Worm (Caenorhabditis elegans) whole organism, L1 larva: ENCODE measurements around the gene fbxc-50.

Experiments used
- F16B12.6 ChIP-seq: fragments of 150-350 bp; optimal IDR thresholded peaks from 2 replicates; lab custom pipeline; 2014; ENCODE audit warnings: missing biosample characterization, missing genetic modification characterization
- Y116A8C.19 ChIP-seq: sonication (generic microtip); optimal IDR thresholded peaks from 2 replicates; lab custom pipeline; 2016; ENCODE audit warnings: missing compliant biosample characterization, missing genetic modification characterization, borderline replicate concordance
- aly-2 ChIP-seq: fragments of 150-350 bp; optimal IDR thresholded peaks from 2 replicates; lab custom pipeline; 2014; ENCODE audit warnings: missing biosample characterization, missing genetic modification characterization
- ama-1 ChIP-seq: fragments of 150-350 bp; optimal IDR thresholded peaks from 2 replicates; lab custom pipeline; 2014
- blmp-1 ChIP-seq: fragments of 150-350 bp; optimal IDR thresholded peaks from 2 replicates; lab custom pipeline; 2014; ENCODE audit warnings: missing biosample characterization, missing genetic modification characterization
- ceh-8 ChIP-seq: fragments of 200-800 bp; sonication (Bioruptor generic); optimal IDR thresholded peaks from 2 replicates; lab custom pipeline; 2018; ENCODE audit warnings: mild to moderate bottlenecking, missing genetic modification characterization, moderate library complexity, missing compliant biosample characterization
- dpl-1 ChIP-seq, 3 experiments: fragments of 150-350 bp in 2 of 3; sonication (generic microtip) in 1 of 3; optimal IDR thresholded peaks; 2 replicates each; lab custom pipeline; 2014 to 2017; ENCODE audit warnings: missing biosample characterization in 3 of 3, missing genetic modification characterization in 3 of 3, missing genetic modification reagents in 3 of 3
- dsc-1 ChIP-seq: sonication (generic microtip); optimal IDR thresholded peaks from 2 replicates; lab custom pipeline; 2016; ENCODE audit warnings: mild to moderate bottlenecking, missing genetic modification characterization, missing compliant biosample characterization
- efl-1 ChIP-seq, 4 experiments: fragments of 150-350 bp; optimal IDR thresholded peaks in 3 of 4; peaks in 1 of 4; 1 replicate in 1 of 4; 2 replicates in 3 of 4; lab custom pipeline; 2014; ENCODE audit warnings: missing biosample characterization in 2 of 4, missing genetic modification characterization in 2 of 4, missing genetic modification reagents in 2 of 4
- egl-13 ChIP-seq: sonication (generic microtip); optimal IDR thresholded peaks from 2 replicates; lab custom pipeline; 2016; ENCODE audit warnings: missing genotype, missing genetic modification reagents, missing genetic modification characterization, missing compliant biosample characterization
- elt-2 ChIP-seq: sonication (generic microtip); optimal IDR thresholded peaks from 2 replicates; lab custom pipeline; 2016; ENCODE audit warnings: missing genetic modification characterization, mild to moderate bottlenecking, inconsistent platforms, missing compliant biosample characterization, missing genetic modification reagents
- elt-3 ChIP-seq, 6 experiments: fragments of 150-350 bp in 1 of 6; sonication (generic microtip); optimal IDR thresholded peaks; 2 replicates each; lab custom pipeline; 2017 to 2018; ENCODE audit warnings: missing biosample characterization in 6 of 6, missing genetic modification characterization in 6 of 6, inconsistent platforms in 1 of 6
- hpl-2 ChIP-seq: fragments of 150-350 bp; optimal IDR thresholded peaks from 2 replicates; lab custom pipeline; 2014; ENCODE audit warnings: missing biosample characterization, missing genetic modification reagents, missing genetic modification characterization
- jun-1 ChIP-seq: fragments of 150-350 bp; optimal IDR thresholded peaks from 2 replicates; lab custom pipeline; 2014; ENCODE audit warnings: missing biosample characterization, missing genetic modification reagents, missing genetic modification characterization
- lin-14 ChIP-seq: fragments of 200-800 bp; sonication (Bioruptor generic); optimal IDR thresholded peaks from 2 replicates; lab custom pipeline; 2018; ENCODE audit warnings: mild to moderate bottlenecking, missing genetic modification characterization, moderate library complexity, missing compliant biosample characterization
- lin-35 ChIP-seq, 2 experiments: fragments of 150-350 bp; optimal IDR thresholded peaks; 2 replicates each; lab custom pipeline; 2014; ENCODE audit warnings: missing biosample characterization in 2 of 2, missing genetic modification characterization in 2 of 2, missing genetic modification reagents in 2 of 2
- mdl-1 ChIP-seq, 2 experiments: fragments of 150-350 bp; optimal IDR thresholded peaks; 2 replicates each; lab custom pipeline; 2014 to 2017; ENCODE audit warnings: missing biosample characterization in 2 of 2, missing genetic modification characterization in 2 of 2, inconsistent platforms in 1 of 2
- mef-2 ChIP-seq: fragments of 150-350 bp; optimal IDR thresholded peaks from 2 replicates; lab custom pipeline; 2014; ENCODE audit warnings: missing biosample characterization, missing genetic modification characterization
- nhr-20 ChIP-seq: sonication (generic microtip); optimal IDR thresholded peaks from 2 replicates; lab custom pipeline; 2016; ENCODE audit warnings: mild to moderate bottlenecking, missing genetic modification characterization, missing compliant biosample characterization
- nhr-71 ChIP-seq: sonication (generic microtip); optimal IDR thresholded peaks from 2 replicates; lab custom pipeline; 2016; ENCODE audit warnings: mild to moderate bottlenecking, missing genetic modification characterization, moderate library complexity, missing compliant biosample characterization
- nhr-76 ChIP-seq: sonication (generic microtip); optimal IDR thresholded peaks from 2 replicates; lab custom pipeline; 2017; ENCODE audit warnings: missing biosample characterization, missing genetic modification characterization
- nhr-84 ChIP-seq: sonication (generic microtip); optimal IDR thresholded peaks from 2 replicates; lab custom pipeline; 2017; ENCODE audit warnings: missing biosample characterization, missing genetic modification characterization
- nhr-90 ChIP-seq: sonication (generic microtip); optimal IDR thresholded peaks from 2 replicates; lab custom pipeline; 2016; ENCODE audit warnings: mild to moderate bottlenecking, missing genetic modification characterization, missing compliant biosample characterization; ENCODE audit not compliant: poor library complexity
- pax-3 ChIP-seq: fragments of 200-800 bp; sonication (Bioruptor generic); optimal IDR thresholded peaks from 2 replicates; lab custom pipeline; 2018; ENCODE audit warnings: mild to moderate bottlenecking, missing genetic modification characterization, moderate library complexity, missing compliant biosample characterization
- pqm-1 ChIP-seq: sonication (generic microtip); optimal IDR thresholded peaks from 3 replicates; lab custom pipeline; 2017; ENCODE audit warnings: missing biosample characterization, missing genetic modification characterization
- snpc-4 ChIP-seq: fragments of 150-350 bp; optimal IDR thresholded peaks from 2 replicates; lab custom pipeline; 2014; ENCODE audit warnings: missing biosample characterization, missing genetic modification characterization
- snu-23 ChIP-seq: sonication (generic microtip); optimal IDR thresholded peaks from 2 replicates; lab custom pipeline; 2016; ENCODE audit warnings: missing genetic modification characterization, missing compliant biosample characterization
- sox-4 ChIP-seq: sonication (generic microtip); optimal IDR thresholded peaks from 2 replicates; lab custom pipeline; 2016; ENCODE audit warnings: missing genetic modification characterization, missing compliant biosample characterization
- swsn-7 ChIP-seq: sonication (generic microtip); optimal IDR thresholded peaks from 2 replicates; lab custom pipeline; 2016; ENCODE audit warnings: missing genetic modification characterization, missing compliant biosample characterization
- tlp-1 ChIP-seq: fragments of 150-350 bp; optimal IDR thresholded peaks from 2 replicates; lab custom pipeline; 2014; ENCODE audit warnings: missing biosample characterization, missing genetic modification characterization
- unc-62 ChIP-seq: fragments of 150-350 bp; optimal IDR thresholded peaks from 2 replicates; lab custom pipeline; 2014; ENCODE audit warnings: missing biosample characterization, missing genetic modification reagents, missing genetic modification characterization
- unc-86 ChIP-seq: sonication (generic microtip); optimal IDR thresholded peaks from 2 replicates; lab custom pipeline; 2016; ENCODE audit warnings: missing genetic modification characterization, missing compliant biosample characterization
- vab-15 ChIP-seq: sonication (generic microtip); optimal IDR thresholded peaks from 2 replicates; lab custom pipeline; 2017; ENCODE audit warnings: missing genotype, mild to moderate bottlenecking, missing genetic modification characterization, missing compliant biosample characterization

Gene fbxc-50

ce11 chrII:3247556-3247955 lies 367 bp downstream of the fbxc-50 start:
- TF ChIP-seq swsn-7 (tag; lab: Kevin White, UChicago) (no peak), unc-62 (GFP tag; lab: Kevin White, UChicago) (no peak), sox-4 (tag; lab: Kevin White, UChicago) (no peak), ceh-8 (GFP tag; lab: Kevin White, UChicago) (no peak), mef-2 (tag; lab: Kevin White, UChicago) (no peak), egl-13 (tag; lab: Kevin White, UChicago) (no peak), lin-35 (GFP tag; optimal IDR thresholded peaks at IDR 0.05; lab: Kevin White, UChicago) (no peak), mdl-1 (tag; optimal IDR thresholded peaks at IDR 0.05; lab: Kevin White, UChicago) (no peak), efl-1 (optimal IDR thresholded peaks at IDR 0.05; lab: Kevin White, UChicago) (no peak), efl-1 (GFP tag; optimal IDR thresholded peaks at IDR 0.05 in 1 of 2; lab: Kevin White, UChicago) (no peak), Y116A8C.19 (tag; lab: Kevin White, UChicago) (no peak), pax-3 (tag; lab: Kevin White, UChicago) (no peak), dpl-1 (GFP tag; optimal IDR thresholded peaks at IDR 0.05; lab: Kevin White, UChicago) (no peak), nhr-71 (tag; lab: Kevin White, UChicago) (no peak)

- TF ChIP-seq jun-1 (tag; lab: Kevin White, UChicago) (peak; percentile 38), lin-35 (GFP tag; optimal IDR thresholded peaks at IDR 0.05; lab: Kevin White, UChicago) (peak in 1 of 2 experiments; percentile 34), hpl-2 (no peak), nhr-90 (tag; lab: Kevin White, UChicago) (peak; percentile 37), nhr-20 (tag; lab: Kevin White, UChicago) (no peak), pqm-1 (peak; percentile 62), elt-2 (tag; lab: Kevin White, UChicago) (peak; percentile 98), tlp-1 (tag; lab: Kevin White, UChicago) (peak; percentile 69)
Observed at ce11 chrII:3245836-3246235, 2.1 kb downstream of the fbxc-50 start, which contains the start of gene C17F4.7. TSS of gene C17F4.7 (minus strand) at chrII:3246015.

DNA sequence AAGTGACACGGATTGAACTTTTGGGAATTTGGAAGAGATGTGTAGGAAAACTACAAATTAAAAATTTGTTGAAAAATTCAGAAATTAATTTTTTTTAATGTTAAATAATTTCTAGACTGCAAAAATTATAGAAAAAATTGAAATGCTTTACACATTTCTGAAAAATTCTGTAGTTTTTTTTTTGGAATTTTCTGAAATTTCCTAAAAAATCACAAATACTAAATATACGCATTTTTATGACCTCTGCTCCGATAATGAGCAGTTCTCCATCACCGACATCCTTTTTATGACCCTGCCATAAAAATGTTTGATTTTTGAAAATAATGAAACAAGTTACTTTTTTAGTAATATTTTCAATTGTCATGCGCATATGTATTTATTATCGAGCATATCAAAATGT lies 3.2 kb downstream of the fbxc-50 start:
- no peak for TF ChIP-seq unc-86 (tag; lab: Kevin White, UChicago)
- TF ChIP-seq snu-23 (GFP tag; lab: Kevin White, UChicago): no peak
- no peak for TF ChIP-seq nhr-84 (tag; lab: Kevin White, UChicago)
- TF ChIP-seq ama-1 (lab: Kevin White, UChicago): no peak
- TF ChIP-seq F16B12.6 (tag; lab: Kevin White, UChicago): no peak
- TF ChIP-seq, all 84 proteins: peak for 0

- TF ChIP-seq snpc-4: no peak
- peak; percentile 85 for TF ChIP-seq blmp-1 (tag; lab: Kevin White, UChicago)
- peak in 1 of 6 experiments; percentile 9 for TF ChIP-seq elt-3 (tag; optimal IDR thresholded peaks at IDR 0.05; lab: Kevin White, UChicago)
- no peak for TF ChIP-seq aly-2
- no peak for TF ChIP-seq lin-14
- no peak for TF ChIP-seq dsc-1 (tag; lab: Kevin White, UChicago)
- TF ChIP-seq swsn-7 (tag; lab: Kevin White, UChicago): no peak
Observed at ce11 chrII:3244070-3244469, 3.9 kb downstream of the fbxc-50 start, which contains the start of gene C17F4.12. TSS of gene C17F4.12 (minus strand) at chrII:3244170.

DNA sequence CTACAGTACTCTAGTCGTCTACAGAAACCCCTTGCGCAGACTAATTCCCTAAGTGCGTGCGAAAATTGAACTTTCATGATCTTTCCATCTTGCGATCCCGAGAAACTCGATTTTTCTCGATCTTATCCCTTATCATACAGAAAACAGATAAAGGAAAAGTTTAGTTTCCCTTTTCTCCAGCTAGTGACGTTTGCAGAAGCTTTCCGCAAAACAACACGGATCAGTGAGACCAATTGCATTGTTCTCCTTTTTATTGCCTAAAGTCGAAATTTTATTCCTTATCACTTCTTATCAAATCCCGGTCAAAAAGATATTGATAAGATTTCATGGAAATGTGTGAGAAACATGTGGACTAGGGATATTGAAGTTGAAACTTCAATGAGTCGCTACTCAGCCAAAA lies 6.1 kb downstream of the fbxc-50 start:
- TF ChIP-seq nhr-76: no peak
- TF ChIP-seq elt-3 (tag; optimal IDR thresholded peaks at IDR 0.05; lab: Kevin White, UChicago): peak in 2 of 6 experiments; percentile 50 to 77
- TF ChIP-seq blmp-1 (tag; lab: Kevin White, UChicago): peak; percentile 99
- no peak for TF ChIP-seq vab-15 (tag; lab: Kevin White, UChicago)
